Worm (Caenorhabditis elegans): ENCODE measurements around the gene mrpl-21.

The mrpl-21 gene

DNA sequence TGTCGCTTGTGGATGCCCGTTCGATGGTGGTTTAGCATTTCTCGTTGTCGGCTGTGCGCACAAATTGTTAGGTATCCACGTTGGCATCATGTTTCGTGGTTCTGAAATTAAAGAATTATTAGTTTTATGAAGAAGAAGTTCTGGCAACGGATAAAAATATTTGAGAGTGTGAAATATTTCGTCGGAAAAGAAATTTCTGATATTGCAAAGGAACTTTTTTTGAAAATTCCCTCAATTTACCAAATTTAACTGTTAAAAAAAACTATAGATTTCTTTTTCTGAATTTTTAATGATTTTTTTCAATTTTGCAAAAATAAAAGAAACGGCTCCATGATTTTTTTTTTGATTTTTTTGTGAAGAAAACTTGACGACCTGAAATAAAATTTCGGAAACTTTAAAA, 15.4 kb downstream of the mrpl-21 start, which contains the start of gene mpk-1:
Gene mpk-1, minus strand, starts transcription at position 101 of the 400 bp plus-strand sequence.
- TF ChIP-seq unc-62 (GFP tag; optimal IDR thresholded peaks at IDR 0.05), result no peak

DNA sequence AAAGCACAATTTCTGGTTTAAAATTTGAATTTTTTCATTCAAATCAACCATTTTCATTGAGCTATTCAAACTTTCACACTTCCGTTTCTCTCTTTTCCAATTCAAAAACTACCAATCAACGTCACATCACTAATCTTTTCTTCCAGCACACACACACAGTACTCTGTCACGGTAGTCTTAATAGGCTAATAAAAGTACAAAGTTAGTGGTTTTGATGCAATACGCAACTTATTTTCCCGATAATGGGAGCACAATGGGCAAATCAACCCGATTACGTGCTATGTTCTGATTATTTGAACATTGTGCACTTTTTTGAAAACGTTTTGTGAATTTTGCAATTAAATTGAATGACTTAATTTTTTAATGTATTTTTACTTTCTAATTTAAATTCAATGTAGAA, 16.0 kb downstream of the mrpl-21 start:
- TF ChIP-seq unc-62 (GFP tag; optimal IDR thresholded peaks at IDR 0.05), result no peak

DNA sequence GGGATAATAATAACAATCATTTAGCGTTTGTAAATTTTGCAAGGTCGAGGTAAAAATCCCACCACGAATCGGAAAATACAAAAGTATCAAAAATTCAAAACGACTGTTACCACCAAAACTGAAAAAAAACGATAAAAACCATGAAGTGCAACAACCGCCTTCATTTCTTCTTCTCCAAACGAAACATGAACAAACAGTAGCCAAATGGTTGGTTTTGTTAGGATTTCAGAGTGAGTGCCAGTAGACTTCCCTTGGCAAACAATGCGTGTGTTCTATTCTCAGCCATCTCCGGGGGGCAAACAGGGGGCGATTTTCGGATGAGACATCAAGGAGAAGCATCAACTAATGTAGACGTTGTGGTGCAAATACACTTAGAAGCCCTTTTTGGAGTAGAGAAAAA, 18.6 kb downstream of the mrpl-21 start:
- no peak for TF ChIP-seq unc-62 (GFP tag; optimal IDR thresholded peaks at IDR 0.05)

- no peak for TF ChIP-seq unc-62 (GFP tag; optimal IDR thresholded peaks at IDR 0.05)
Observed at ce11 chrIII:4223668-4224127, 19.7 kb downstream of the mrpl-21 start.

DNA sequence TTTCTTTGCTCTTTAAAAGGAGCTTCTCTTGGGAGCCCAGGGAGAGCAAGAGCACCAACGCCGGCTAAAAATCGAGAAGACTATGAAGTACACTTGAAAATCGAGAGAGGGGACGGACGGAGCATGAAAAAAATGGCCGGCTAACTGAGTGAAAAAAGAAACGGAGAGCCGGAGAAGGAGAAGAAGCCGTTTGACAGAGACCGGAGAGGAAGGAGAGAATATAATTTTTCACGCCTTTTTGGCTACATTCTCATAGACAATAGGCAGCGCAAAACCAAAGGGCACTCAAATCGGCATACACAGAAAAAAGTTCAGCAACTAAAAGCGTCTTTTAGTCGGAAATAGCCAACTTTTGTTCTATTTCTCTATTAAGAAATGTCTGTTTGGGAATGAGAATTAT, 21.8 kb downstream of the mrpl-21 start:
- TF ChIP-seq unc-62 (GFP tag; optimal IDR thresholded peaks at IDR 0.05), result no peak

ce11 chrIII:4220864-4221263, 22.5 kb downstream of the mrpl-21 start:
- no peak for TF ChIP-seq unc-62 (GFP tag; optimal IDR thresholded peaks at IDR 0.05)

DNA sequence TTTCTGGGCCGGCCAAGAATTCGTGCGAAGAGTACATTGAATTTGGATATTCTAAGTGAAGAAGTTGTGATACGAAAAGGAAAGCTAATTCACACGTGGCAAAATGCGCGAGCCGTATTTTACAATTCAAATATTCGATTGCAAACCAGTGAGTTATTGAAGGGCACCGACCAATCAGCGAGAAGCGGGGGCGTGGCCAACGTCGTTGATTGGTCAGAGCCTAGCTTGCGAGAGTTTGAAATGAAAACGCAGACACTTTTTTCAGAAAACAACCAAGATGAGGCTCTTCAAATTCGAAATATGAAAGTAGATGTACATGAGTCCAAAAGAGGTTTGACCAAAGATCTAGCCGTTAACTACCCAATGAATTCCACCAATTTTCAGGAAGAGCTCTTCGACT, 32.7 kb downstream of the mrpl-21 start:
- no peak for TF ChIP-seq unc-62 (GFP tag; optimal IDR thresholded peaks at IDR 0.05)

DNA sequence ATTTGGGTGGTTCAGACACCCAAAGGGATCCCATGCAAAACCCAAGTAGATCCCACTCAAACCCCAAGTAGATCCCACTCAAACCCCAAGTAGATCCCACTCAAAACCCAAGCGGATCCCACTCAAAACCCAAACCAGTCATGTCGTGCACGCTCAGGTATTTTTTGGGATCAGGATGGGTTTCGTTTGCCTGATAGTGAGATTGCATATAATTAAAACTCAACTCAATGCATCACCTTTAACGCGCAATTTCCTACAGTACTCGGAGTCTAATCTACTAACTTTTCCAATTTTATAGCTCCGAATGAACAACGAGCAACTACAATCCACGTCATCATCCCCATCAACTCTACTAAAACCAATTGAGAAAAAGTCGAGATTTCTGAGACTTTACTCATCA, 34.2 kb downstream of the mrpl-21 start, which contains the start of gene phlp-2:
Gene phlp-2, plus strand, starts transcription at position 301 of the 400 bp plus-strand sequence.
- TF ChIP-seq unc-62 (GFP tag; optimal IDR thresholded peaks at IDR 0.05), result no peak

DNA sequence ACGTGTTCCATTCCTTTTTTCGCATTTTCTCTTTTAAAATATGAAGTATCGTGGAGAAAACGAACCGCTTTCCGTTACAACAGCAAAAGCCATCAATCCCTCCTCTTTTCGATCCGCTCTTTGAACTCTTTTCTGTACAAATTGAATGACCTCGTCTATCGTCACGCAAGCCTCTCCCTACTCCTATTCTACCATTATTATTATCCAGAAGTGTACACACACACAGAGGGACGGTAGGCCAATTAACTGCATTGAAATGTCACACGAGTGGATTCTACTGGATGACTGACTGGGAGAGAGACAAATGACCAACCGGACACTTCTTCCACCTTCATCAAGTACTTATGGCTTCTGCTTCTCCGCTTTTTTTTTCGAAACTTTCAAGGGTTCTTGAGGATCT, 35.2 kb downstream of the mrpl-21 start:
- no peak for TF ChIP-seq unc-62 (GFP tag; optimal IDR thresholded peaks at IDR 0.05)

DNA sequence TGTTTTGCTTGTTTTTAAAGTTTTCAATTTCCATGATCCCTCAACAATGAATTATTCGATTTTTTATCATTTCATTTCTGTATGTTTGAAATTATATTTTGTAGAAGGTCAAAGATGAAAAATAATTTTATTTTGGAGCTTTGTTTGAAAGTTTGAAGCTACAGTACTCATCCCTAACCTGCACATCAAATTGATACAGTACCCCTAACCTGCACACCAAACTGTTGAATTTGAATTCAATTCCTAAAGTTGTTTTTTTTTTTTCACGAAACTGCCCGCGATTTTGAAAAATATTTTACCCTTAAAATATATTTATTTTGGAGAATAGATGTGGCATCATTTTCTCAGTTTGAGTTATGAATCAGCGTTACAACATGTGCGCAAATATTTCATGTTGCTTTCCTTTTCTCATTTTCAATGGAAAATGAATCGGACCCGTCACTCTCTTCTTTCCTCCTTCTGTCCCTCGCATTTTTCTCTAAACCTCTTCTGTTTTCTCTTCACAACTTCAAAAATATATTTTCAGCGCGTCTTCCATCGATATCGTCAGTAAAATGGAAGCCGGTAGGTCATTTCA, 37.5 kb downstream of the mrpl-21 start, which contains the start of gene R74.8:
Gene R74.8, plus strand, starts transcription at position 527 of the 577 bp plus-strand sequence.
- TF ChIP-seq unc-62 (GFP tag; optimal IDR thresholded peaks at IDR 0.05), result no peak

DNA sequence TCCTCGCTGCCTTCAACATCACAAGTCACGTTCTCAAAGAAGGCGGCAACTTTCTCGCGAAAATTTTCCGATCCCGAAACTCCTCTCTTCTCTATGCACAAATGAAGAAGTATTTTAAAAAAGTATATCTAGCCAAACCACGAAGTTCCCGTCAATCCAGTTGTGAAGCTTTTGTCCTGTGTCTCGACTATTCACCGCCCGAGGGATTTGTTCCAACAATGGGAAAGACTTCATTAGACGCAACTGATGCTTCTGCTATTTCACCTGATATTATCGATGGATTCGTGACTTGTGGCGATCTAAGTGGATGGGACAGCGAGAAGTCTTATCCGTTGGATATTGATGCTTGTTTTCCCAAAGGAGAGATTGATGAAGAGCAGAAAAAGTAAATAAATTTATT, 38.4 kb downstream of the mrpl-21 start:
- TF ChIP-seq unc-62 (GFP tag; optimal IDR thresholded peaks at IDR 0.05), result no peak

DNA sequence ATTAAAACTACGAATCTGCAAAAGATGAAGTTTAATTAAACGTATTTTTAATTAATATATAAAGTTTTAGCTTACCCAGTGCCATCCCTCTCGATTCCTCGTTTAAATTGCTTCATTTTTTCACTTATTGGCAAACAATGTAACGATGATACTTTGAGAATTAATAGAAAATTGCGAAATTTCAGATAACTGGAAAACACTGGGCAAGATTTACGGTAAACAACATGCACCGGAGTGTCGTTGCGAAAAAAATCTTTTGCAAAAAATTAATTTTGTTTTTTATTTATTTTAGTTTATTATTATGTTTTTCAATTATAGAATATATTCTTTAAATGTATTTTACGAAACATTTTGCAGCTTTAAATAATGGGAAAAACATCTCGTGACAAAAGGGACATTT, 39.3 kb downstream of the mrpl-21 start, which contains the start of the genes pelo-1 and R74.7:
Gene pelo-1, minus strand, starts transcription at position 151 of the 400 bp plus-strand sequence.
Gene R74.7, plus strand, starts transcription at position 358 of the 400 bp plus-strand sequence.
- no peak for TF ChIP-seq unc-62 (GFP tag; optimal IDR thresholded peaks at IDR 0.05)

ce11 chrIII:4196988-4197384, 46.4 kb downstream of the mrpl-21 start, which contains the start of gene asd-1:
Gene asd-1 (plus strand): TSS chrIII:4197285.
- TF ChIP-seq unc-62 (GFP tag; optimal IDR thresholded peaks at IDR 0.05), result no peak

DNA sequence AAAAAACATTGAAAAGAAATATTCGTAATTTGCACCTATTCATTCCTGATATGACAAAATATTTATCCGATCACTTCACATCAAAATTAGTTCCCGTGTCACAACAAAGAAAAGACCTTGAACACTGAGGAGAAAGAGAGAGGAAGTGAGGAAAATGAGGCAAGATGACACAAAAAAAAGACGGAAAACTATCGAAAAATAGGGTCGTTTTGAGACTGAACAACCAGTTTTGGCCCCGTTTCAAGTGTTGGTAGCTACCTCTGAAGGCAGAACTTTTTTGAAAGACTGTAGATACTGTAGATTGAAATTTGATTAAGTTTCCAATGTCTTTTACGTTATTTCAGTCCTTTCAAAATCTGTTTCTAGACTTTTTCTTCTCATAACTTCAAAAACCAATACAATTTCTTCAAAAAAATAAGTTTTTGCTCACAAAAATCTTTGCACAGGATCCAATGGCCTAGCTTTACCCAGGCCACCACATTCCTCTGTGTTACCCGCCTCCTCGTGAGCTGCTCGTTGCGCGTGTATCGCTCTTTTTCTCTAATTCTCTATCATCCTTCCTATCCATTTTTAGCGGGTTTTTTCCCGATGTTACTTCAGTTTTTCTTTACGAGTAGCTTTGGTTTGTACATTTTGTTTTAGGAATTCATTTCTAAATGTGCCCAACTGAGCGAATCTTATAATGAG, 46.9 kb downstream of the mrpl-21 start:
- no peak for TF ChIP-seq unc-62 (GFP tag; optimal IDR thresholded peaks at IDR 0.05)

DNA sequence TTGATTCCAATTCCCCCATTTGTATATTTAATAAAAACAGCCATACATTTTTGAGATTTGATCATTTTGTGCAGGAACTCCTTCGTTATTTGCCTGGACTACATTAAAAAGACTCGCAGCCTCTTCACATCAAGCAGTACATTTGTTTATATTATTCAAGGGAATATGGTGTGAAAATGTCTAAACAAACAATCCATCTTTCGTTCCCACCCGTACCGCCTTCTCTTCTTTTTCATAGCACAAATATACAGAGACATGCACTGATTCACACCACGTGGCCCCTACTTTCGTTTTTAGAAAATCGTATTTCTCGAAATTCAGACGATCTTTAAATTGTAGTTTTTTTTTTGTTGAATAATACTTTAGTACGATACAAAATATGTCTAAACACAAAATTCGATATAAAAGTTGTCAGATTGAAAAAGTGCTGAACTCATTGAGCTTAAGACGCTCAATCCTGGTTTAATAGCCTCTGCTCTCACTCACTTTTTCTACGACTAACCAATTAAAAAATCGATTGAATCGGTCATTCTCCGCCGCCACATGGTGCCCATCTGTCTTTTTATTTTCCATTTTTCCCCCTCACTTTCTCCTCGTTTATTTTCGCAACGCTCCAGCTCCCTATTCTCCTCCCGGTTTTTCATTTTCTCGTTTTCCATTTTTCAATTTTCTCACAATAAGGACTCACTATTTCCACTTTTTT, 47.9 kb downstream of the mrpl-21 start:
- TF ChIP-seq unc-62 (GFP tag; optimal IDR thresholded peaks at IDR 0.05), result no peak

DNA sequence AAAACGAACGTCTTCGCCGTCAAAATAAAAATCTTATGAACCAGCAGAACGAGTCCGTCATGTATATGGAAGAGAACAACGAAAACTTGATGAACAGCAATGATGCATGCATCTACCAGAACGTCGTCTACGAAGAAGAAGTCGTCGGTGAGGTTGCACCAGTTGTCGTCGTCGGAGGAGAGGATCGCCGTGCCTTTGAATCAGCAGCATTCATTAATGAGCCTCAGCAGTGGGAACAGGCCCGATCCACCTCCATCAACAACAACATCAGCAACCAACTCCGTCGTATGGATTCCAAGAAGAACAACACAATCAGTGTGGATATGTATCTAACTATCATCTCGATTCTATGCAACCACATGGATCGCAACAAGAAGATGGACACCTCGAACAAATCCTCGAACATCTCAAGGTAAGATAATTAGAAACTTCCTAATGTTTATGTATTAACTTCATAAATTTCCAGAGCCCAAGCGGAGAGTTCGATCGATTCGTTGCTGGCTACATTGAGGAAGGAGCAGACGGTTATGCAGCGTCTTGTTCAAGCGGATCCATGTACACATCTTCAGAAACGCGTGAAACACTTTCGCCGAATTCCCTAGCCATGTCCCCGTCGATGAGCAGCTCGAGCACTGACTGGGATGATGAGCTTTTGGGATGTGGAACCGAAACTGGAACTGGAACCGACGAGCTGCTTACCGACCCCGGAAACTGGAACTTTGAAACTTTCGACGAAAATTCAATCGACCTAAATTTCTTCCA, 48.8 kb downstream of the mrpl-21 start:
- no peak for TF ChIP-seq unc-62 (GFP tag; optimal IDR thresholded peaks at IDR 0.05)

Measured in whole organism, dauer.